Worm (Caenorhabditis elegans): Measurements from ENCODE around the gene pnc-1.

DNA sequence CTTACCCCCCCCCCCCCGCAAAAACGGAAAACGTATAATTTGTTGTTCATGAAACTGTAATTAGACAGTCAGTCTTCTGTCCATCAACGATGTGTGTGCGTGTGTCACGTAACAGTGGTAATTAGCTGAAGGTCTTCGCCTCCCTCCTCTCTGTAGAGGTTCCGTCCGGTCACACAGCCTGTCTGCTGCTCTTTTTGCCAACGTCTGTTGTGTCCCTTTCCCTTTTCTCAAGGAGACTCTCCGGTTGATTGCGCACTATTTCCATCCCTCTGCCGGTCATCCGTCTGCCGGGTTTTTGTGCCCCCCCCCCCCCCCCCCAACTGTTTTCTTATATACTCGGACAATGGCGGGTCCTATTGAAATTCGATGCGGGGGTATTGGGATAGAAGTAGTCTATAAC, 8.6 kb upstream of the pnc-1 start:
- TF ChIP-seq nhr-237 (tag; optimal IDR thresholded peaks at IDR 0.05): no peak
- no peak for TF ChIP-seq hlh-1 (tag; optimal IDR thresholded peaks at IDR 0.05)
- no peak for TF ChIP-seq mab-5 (tag; optimal IDR thresholded peaks at IDR 0.05)
- TF ChIP-seq nhr-12 (tag; optimal IDR thresholded peaks at IDR 0.05): no peak
- no peak for TF ChIP-seq pha-4 (tag; optimal IDR thresholded peaks at IDR 0.05)
- no peak for TF ChIP-seq unc-39 (tag; optimal IDR thresholded peaks at IDR 0.05)
- peak; percentile 27 for TF ChIP-seq lin-13 (tag; optimal IDR thresholded peaks at IDR 0.05)
- no peak for TF ChIP-seq mep-1 (tag; optimal IDR thresholded peaks at IDR 0.05)
- TF ChIP-seq ztf-11 (tag; optimal IDR thresholded peaks at IDR 0.05): peak; percentile 56
- TF ChIP-seq unc-62 (GFP tag; optimal IDR thresholded peaks at IDR 0.05): peak; percentile 65

All from whole organism, mixed stage, embryonic.